Worm (Caenorhabditis elegans): ENCODE measurements around the gene T05C12.1.

T05C12.1 gene

DNA sequence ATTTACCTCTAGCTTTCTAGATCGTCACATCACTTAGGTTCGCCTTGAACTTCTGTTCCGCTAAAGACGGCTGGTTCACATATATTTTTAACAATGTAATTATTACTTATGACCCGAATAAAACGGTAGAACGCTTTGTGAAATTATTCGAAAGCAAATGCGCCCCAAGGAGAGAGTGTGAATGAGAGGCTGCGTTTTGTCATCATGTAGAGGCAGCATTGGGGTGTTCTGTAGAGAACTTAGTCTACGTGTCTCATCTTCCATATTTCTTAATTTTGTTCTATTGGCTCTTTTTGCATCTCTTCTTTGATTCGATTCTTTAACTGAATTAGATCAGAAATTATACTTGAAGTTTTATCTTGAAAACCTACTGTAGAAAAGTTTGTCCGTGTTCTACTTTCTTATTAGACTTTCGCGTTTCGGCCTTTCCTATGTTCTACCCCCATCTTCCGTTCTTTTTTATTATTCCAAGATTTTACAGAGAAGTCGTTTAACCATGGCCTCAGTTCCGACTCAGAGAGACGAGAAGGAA lies 35.4 kb upstream of the T05C12.1 start, which contains the start of gene cdc-48.2:
Gene cdc-48.2, plus strand, starts transcription at position 482 of the 532 bp plus-strand sequence.
- TF ChIP-seq ceh-82 (tag; optimal IDR thresholded peaks at IDR 0.05): no peak
- no peak for TF ChIP-seq lin-39 (tag; optimal IDR thresholded peaks at IDR 0.05)
- no peak for TF ChIP-seq elt-2 (tag; optimal IDR thresholded peaks at IDR 0.05)
- TF ChIP-seq ztf-11 (tag; optimal IDR thresholded peaks at IDR 0.05): no peak
- peak; percentile 2 for TF ChIP-seq pha-4 (tag; optimal IDR thresholded peaks at IDR 0.05)
- peak; percentile 27 for TF ChIP-seq nfya-1 (tag; optimal IDR thresholded peaks at IDR 0.05; ENCODE audit: insufficient read depth)
- no peak for TF ChIP-seq pqm-1 (tag; optimal IDR thresholded peaks at IDR 0.05)
- peak; percentile 34 for TF ChIP-seq lin-15B (tag; optimal IDR thresholded peaks at IDR 0.05)
- TF ChIP-seq nhr-12 (tag; optimal IDR thresholded peaks at IDR 0.05): no peak
- no peak for TF ChIP-seq nhr-237 (tag; optimal IDR thresholded peaks at IDR 0.05)
- no peak for TF ChIP-seq jun-1 (tag; optimal IDR thresholded peaks at IDR 0.05)
- TF ChIP-seq skn-1 (tag; optimal IDR thresholded peaks at IDR 0.05): peak; percentile 90

ce11 chrII:8141135-8141534 lies 32.3 kb upstream of the T05C12.1 start:
- TF ChIP-seq unc-39 (tag; optimal IDR thresholded peaks at IDR 0.05) (no peak), snpc-4 (tag; optimal IDR thresholded peaks at IDR 0.05) (no peak), nhr-43 (tag; optimal IDR thresholded peaks at IDR 0.05; ENCODE audit: poor library complexity, severe bottlenecking) (no peak), elt-2 (tag; optimal IDR thresholded peaks at IDR 0.05) (no peak), fkh-2 (tag; optimal IDR thresholded peaks at IDR 0.05) (no peak), ztf-11 (tag; optimal IDR thresholded peaks at IDR 0.05) (no peak), fos-1 (tag; optimal IDR thresholded peaks at IDR 0.05) (no peak), eor-1 (tag; optimal IDR thresholded peaks at IDR 0.05) (no peak), nhr-12 (tag; optimal IDR thresholded peaks at IDR 0.05) (no peak), fkh-10 (GFP tag; optimal IDR thresholded peaks at IDR 0.05) (no peak), hmg-11 (tag; optimal IDR thresholded peaks at IDR 0.05) (no peak), tbx-2 (tag; optimal IDR thresholded peaks at IDR 0.05) (no peak), ceh-9 (tag; optimal IDR thresholded peaks at IDR 0.05) (no peak)

DNA sequence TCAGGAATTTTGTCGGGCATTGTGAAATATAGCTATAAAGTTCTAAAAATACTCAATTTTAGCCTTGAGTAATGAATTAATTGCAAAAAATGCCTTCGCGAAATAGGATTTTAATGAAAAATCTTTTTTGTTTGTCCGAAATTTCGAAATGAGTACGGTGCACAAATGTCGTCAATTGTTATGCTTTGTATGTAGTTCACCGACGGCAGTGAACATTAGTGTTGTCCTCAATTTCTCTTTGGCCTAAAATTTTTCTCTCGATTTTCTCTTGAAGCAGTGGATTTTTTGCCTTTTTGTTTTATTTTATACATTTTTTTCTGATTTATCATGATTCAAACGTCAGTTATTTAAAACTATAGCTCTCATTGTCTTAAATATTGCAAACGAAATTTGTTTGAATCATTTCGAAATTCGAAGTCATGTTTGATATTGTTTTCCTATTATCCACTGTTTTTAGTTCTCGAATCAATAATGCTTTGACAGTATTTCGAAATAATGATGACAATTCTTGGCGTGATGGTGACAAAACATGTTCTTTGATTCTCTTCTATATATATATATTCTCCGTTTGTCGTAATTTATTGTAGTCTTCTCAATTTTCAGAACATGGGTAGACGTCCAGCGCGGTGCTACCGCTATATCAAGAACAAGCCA lies 30.1 kb upstream of the T05C12.1 start, which contains the start of the genes ints-11 and rpl-10:
Gene ints-11, minus strand, starts transcription at position 201 of the 654 bp plus-strand sequence.
Gene rpl-10, plus strand, starts transcription at position 604 of the 654 bp plus-strand sequence.
- TF ChIP-seq ama-1 (optimal IDR thresholded peaks at IDR 0.05): no peak
- peak; percentile 84 for TF ChIP-seq lin-15B (tag; optimal IDR thresholded peaks at IDR 0.05)
- no peak for TF ChIP-seq pqm-1 (tag; optimal IDR thresholded peaks at IDR 0.05)
- TF ChIP-seq unc-39 (tag; optimal IDR thresholded peaks at IDR 0.05): no peak
- peak; percentile 81 for TF ChIP-seq pha-4 (tag; optimal IDR thresholded peaks at IDR 0.05)
- peak; percentile 29 for TF ChIP-seq lin-39 (tag; optimal IDR thresholded peaks at IDR 0.05)
- no peak for TF ChIP-seq nhr-77 (tag; optimal IDR thresholded peaks at IDR 0.05)
- peak; percentile 31 for TF ChIP-seq elt-2 (tag; optimal IDR thresholded peaks at IDR 0.05)
- peak; percentile 45 for TF ChIP-seq nhr-25 (tag; optimal IDR thresholded peaks at IDR 0.05)
- peak; percentile 23 for TF ChIP-seq snpc-4 (tag; optimal IDR thresholded peaks at IDR 0.05)
- peak; percentile 44 for TF ChIP-seq hmg-11 (tag; optimal IDR thresholded peaks at IDR 0.05)
- TF ChIP-seq nfya-1 (tag; optimal IDR thresholded peaks at IDR 0.05; ENCODE audit: insufficient read depth): peak; percentile 86
- TF ChIP-seq nhr-23 (tag; optimal IDR thresholded peaks at IDR 0.05): peak; percentile 71

- TF ChIP-seq ceh-9 (tag; optimal IDR thresholded peaks at IDR 0.05) (no peak), tbx-2 (tag; optimal IDR thresholded peaks at IDR 0.05) (no peak), fkh-10 (GFP tag; optimal IDR thresholded peaks at IDR 0.05) (no peak), skn-1 (tag; optimal IDR thresholded peaks at IDR 0.05) (no peak), fos-1 (tag; optimal IDR thresholded peaks at IDR 0.05) (no peak), ama-1 (optimal IDR thresholded peaks at IDR 0.05) (no peak), nfya-1 (tag; optimal IDR thresholded peaks at IDR 0.05; ENCODE audit: insufficient read depth) (no peak), lin-15B (tag; optimal IDR thresholded peaks at IDR 0.05) (no peak), mml-1 (tag; optimal IDR thresholded peaks at IDR 0.05) (no peak), nhr-76 (tag; optimal IDR thresholded peaks at IDR 0.05) (no peak), unc-62 (GFP tag; optimal IDR thresholded peaks at IDR 0.05) (no peak), nhr-28 (tag; optimal IDR thresholded peaks at IDR 0.05) (no peak), nhr-43 (tag; optimal IDR thresholded peaks at IDR 0.05; ENCODE audit: poor library complexity, severe bottlenecking) (no peak), ceh-82 (tag; optimal IDR thresholded peaks at IDR 0.05) (no peak)
These were observed 28.9 kb upstream of the T05C12.1 start, which contains the start of gene F10B5.2 for ce11 chrII:8144543-8144942. Gene F10B5.2 (plus strand): TSS chrII:8144762.

ce11 chrII:8149930-8150329 lies 23.6 kb upstream of the T05C12.1 start, which contains the start of gene F10B5.3:
Gene F10B5.3 (minus strand): TSS chrII:8150030.
- no peak for TF ChIP-seq unc-39 (tag; optimal IDR thresholded peaks at IDR 0.05)
- TF ChIP-seq aly-2 (tag; optimal IDR thresholded peaks at IDR 0.05): no peak
- TF ChIP-seq nhr-77 (tag; optimal IDR thresholded peaks at IDR 0.05): no peak
- TF ChIP-seq fos-1 (tag; optimal IDR thresholded peaks at IDR 0.05): no peak

Measured in whole organism, L3 larva.